Fruit fly (Drosophila melanogaster): ENCODE measurements around the gene Aduk.
A peak's percentile ranks its signal among the peaks of the same experiment; 100 is the strongest.

The Aduk gene

DNA sequence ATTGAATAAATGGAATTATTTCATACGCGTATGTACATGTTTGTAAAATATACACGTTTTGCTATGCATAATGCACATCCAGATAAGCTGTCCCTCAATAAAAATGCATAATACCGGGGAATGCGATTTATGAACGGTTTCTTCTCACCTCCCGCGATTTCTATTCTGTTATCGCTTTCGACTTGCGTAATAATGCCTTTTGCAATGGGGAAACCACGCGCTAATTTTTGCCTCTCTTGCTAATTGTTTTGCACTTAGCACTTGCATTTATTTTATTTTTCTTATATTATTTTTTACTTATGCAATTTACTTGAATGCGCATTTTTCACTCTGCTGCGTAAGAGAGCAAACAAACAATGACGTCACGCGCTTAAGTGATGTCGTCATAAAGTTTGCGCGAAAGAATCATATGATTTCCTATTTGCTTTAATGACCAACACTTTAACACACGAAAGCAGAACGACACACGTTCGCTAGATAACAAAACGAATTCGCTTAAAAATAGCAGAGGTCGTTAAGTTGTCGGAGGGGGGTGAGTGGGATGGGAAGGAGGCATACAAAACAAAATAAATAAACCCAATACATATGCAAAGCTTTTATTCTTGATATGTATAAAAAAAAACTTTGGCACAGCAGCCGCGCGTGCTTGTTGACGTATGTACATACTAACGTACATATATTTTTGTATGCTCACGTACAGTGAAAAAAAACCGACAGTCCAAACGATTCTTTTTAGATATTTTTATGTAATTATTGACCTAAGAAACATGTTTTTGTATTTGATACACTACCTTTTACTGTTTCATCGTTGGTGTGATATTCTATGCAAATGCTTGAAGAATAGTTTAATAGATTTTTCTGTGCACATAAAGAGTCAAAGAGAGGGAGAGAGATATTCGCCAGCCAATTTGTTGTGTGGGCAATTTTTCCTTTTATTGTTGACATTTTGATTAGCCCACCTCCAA is 17.2 kb upstream of the Aduk start (continued):
- TF ChIP-seq Atf6 (GFP tag; IDR thresholded peaks at IDR 0.05) (no peak), CG14710 (tag; optimal IDR thresholded peaks at IDR 0.05) (no peak), mirr (GFP tag; optimal IDR thresholded peaks at IDR 0.05) (peak; percentile 81), trh (GFP tag; optimal IDR thresholded peaks at IDR 0.05) (no peak), CG11723 (GFP tag; optimal IDR thresholded peaks at IDR 0.05) (no peak), CG1602 (GFP tag; optimal IDR thresholded peaks at IDR 0.05) (peak; percentile 46), Dad (GFP tag; optimal IDR thresholded peaks at IDR 0.05) (no peak), ap (GFP tag; IDR thresholded peaks at IDR 0.05) (no peak), grn (GFP tag; optimal IDR thresholded peaks at IDR 0.05) (no peak), CG6175 (GFP tag; IDR thresholded peaks at IDR 0.05) (no peak), ato (GFP tag; IDR thresholded peaks at IDR 0.05; ENCODE audit: partially characterized antibody) (no peak), CG16813 (GFP tag; IDR thresholded peaks at IDR 0.05; ENCODE audit: partially characterized antibody) (no peak), CG7271 (tag; optimal IDR thresholded peaks at IDR 0.05) (no peak), pan (optimal IDR thresholded peaks at IDR 0.05) (no peak), pan (GFP tag; optimal IDR thresholded peaks at IDR 0.05 in 1 of 2, IDR thresholded peaks at IDR 0.05 in 1 of 2) (no peak), CG6813 (GFP tag; optimal IDR thresholded peaks at IDR 0.05) (peak; percentile 72), CTCF (GFP tag; optimal IDR thresholded peaks at IDR 0.05) (peak; percentile 18), CG12104 (GFP tag; optimal IDR thresholded peaks at IDR 0.05) (peak; percentile 39), Awh (GFP tag; IDR thresholded peaks at IDR 0.05) (no peak), jumu (GFP tag; optimal IDR thresholded peaks at IDR 0.05) (peak; percentile 44), gro (GFP tag; optimal IDR thresholded peaks at IDR 0.05) (peak; percentile 75), CG7745 (tag; optimal IDR thresholded peaks at IDR 0.05) (no peak), Dll (GFP tag; IDR thresholded peaks at IDR 0.05; ENCODE audit: partially characterized antibody) (no peak), CG6683 (GFP tag; optimal IDR thresholded peaks at IDR 0.05) (no peak), abd-A (tag; optimal IDR thresholded peaks at IDR 0.05) (peak; percentile 90), Chrac-16 (GFP tag; optimal IDR thresholded peaks at IDR 0.05) (peak; percentile 40), Pdp1 (GFP tag; optimal IDR thresholded peaks at IDR 0.05) (peak; percentile 43 to 73), HLH3B (GFP tag; IDR thresholded peaks at IDR 0.05) (no peak), sima (GFP tag; optimal IDR thresholded peaks at IDR 0.05) (peak; percentile 4), CG7839 (tag; optimal IDR thresholded peaks at IDR 0.05) (peak; percentile 74), CG10959 (GFP tag; IDR thresholded peaks at IDR 0.05) (no peak), zfh2 (GFP tag; optimal IDR thresholded peaks at IDR 0.05) (peak; percentile 53), MBD-R2 (GFP tag; IDR thresholded peaks at IDR 0.05) (no peak), bsh (GFP tag; optimal IDR thresholded peaks at IDR 0.05) (peak in 1 of 2 experiments; percentile 40), Ets65A (GFP tag) (peak; percentile 78), Gsc (GFP tag; IDR thresholded peaks at IDR 0.05) (no peak), CG3407 (GFP tag; optimal IDR thresholded peaks at IDR 0.05) (no peak), tx (GFP tag; optimal IDR thresholded peaks at IDR 0.05) (peak; percentile 70), maf-S (GFP tag; optimal IDR thresholded peaks at IDR 0.05) (peak; percentile 10), bowl (GFP tag; IDR thresholded peaks at IDR 0.05) (no peak), ci (GFP tag; IDR thresholded peaks at IDR 0.05) (no peak), E2f1 (GFP tag; IDR thresholded peaks at IDR 0.05) (no peak), CG2129 (GFP tag; IDR thresholded peaks at IDR 0.05; ENCODE audit: partially characterized antibody) (no peak), caup (GFP tag; optimal IDR thresholded peaks at IDR 0.05; ENCODE audit: severe bottlenecking) (peak; percentile 85), Trl (optimal IDR thresholded peaks at IDR 0.05) (no peak), Trl (GFP tag; optimal IDR thresholded peaks at IDR 0.05) (peak; percentile 8), scrt (GFP tag; optimal IDR thresholded peaks at IDR 0.05) (peak; percentile 61), btn (GFP tag; optimal IDR thresholded peaks at IDR 0.05) (no peak), CG10209 (GFP tag; optimal IDR thresholded peaks at IDR 0.05) (peak; percentile 74)

All from whole organism, embryonic.